Fruit fly (Drosophila melanogaster) whole organism, prepupa: ENCODE results near the gene CG33342.

Experiments used
- CG6808 ChIP-seq: fragments of 200-800 bp; sonication (Bioruptor generic); optimal IDR thresholded peaks from 3 replicates; lab custom pipeline; 2017; ENCODE audit warnings: missing biosample characterization, missing genetic modification characterization, mild to moderate bottlenecking, moderate library complexity, missing genetic modification reagents
- CG8119 ChIP-seq: fragments of 200-800 bp; sonication (Bioruptor generic); IDR thresholded peaks from 3 replicates; pipeline ENCODE4 v1.3.6; 2022; ENCODE audit warnings: missing biosample characterization, missing genetic modification characterization
- Gug ChIP-seq: fragments of 200-800 bp; sonication (Bioruptor generic); IDR thresholded peaks from 2 replicates; pipeline ENCODE4 v1.3.6; 2022; ENCODE audit warnings: missing biosample characterization, missing genetic modification characterization
- esn ChIP-seq: fragments of 200-800 bp; sonication (Bioruptor generic); optimal IDR thresholded peaks from 2 replicates; lab custom pipeline; 2016; ENCODE audit warnings: missing biosample characterization, mild to moderate bottlenecking, missing genetic modification characterization, moderate library complexity

DNA sequence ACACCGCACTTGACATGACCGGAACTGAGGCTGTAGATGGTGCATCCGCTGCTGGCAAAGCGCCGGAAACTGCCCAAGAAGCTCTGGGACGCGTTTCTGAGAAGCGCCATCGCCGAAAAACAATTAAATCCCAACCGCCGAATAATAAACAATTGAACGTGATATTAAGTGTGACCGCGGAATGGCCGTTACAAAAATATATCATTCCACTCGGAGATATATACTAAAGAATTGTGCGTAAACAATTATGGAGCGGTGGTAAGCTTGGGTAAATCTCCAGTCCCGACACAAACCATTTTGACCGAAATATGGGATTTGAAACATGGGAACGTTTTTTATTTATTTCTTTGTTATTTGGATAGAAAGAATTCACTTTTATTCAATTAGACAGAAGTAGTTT is 16.7 kb upstream of the CG33342 start, which contains the start of gene CG18528:
- TF ChIP-seq CG6808 (GFP tag; lab: Kevin White, UChicago) (no peak), esn (no peak), CG8119 (no peak), Gug (GFP tag; lab: Robert Waterston, UW) (no peak)
